Worm (Caenorhabditis elegans) whole organism, L3 larva: ENCODE data around the gene tbb-2.

Experiments
- R02D3.7 ChIP-seq: fragments of 150-350 bp; optimal IDR thresholded peaks from 2 replicates; lab custom pipeline; 2014; ENCODE audit warnings: missing biosample characterization, missing genetic modification characterization
- ZK546.5 ChIP-seq: sonication (generic microtip); optimal IDR thresholded peaks from 2 replicates; lab custom pipeline; 2017; ENCODE audit warnings: missing biosample characterization, missing genetic modification characterization
- aly-2 ChIP-seq: fragments of 150-350 bp; optimal IDR thresholded peaks from 2 replicates; lab custom pipeline; 2014; ENCODE audit warnings: missing biosample characterization, missing genetic modification characterization
- ama-1 ChIP-seq: fragments of 150-350 bp; optimal IDR thresholded peaks from 2 replicates; lab custom pipeline; 2018
- ceh-28 ChIP-seq: fragments of 150-350 bp; optimal IDR thresholded peaks from 2 replicates; lab custom pipeline; 2014; ENCODE audit warnings: missing biosample characterization, missing genetic modification reagents, missing genetic modification characterization
- ceh-82 ChIP-seq: fragments of 150-350 bp; optimal IDR thresholded peaks from 2 replicates; lab custom pipeline; 2014; ENCODE audit warnings: missing biosample characterization, missing genetic modification characterization
- daf-12 ChIP-seq: fragments of 150-350 bp; optimal IDR thresholded peaks from 2 replicates; lab custom pipeline; 2014; ENCODE audit warnings: missing biosample characterization, missing genetic modification reagents, missing genetic modification characterization
- egl-27 ChIP-seq: sonication (generic microtip); optimal IDR thresholded peaks from 4 replicates; lab custom pipeline; 2017; ENCODE audit warnings: missing biosample characterization, missing genetic modification reagents, missing genetic modification characterization
- egl-5 ChIP-seq: fragments of 150-350 bp; optimal IDR thresholded peaks from 2 replicates; lab custom pipeline; 2017; ENCODE audit warnings: missing biosample characterization, missing genetic modification reagents, missing genetic modification characterization, inconsistent platforms
- elt-1 ChIP-seq: fragments of 150-350 bp; optimal IDR thresholded peaks from 2 replicates; lab custom pipeline; 2014; ENCODE audit warnings: missing biosample characterization, missing genetic modification characterization
- elt-2 ChIP-seq: sonication (generic microtip); optimal IDR thresholded peaks from 2 replicates; lab custom pipeline; 2016; ENCODE audit warnings: missing genetic modification reagents, mild to moderate bottlenecking, missing genetic modification characterization, missing compliant biosample characterization
- elt-3 ChIP-seq, 3 experiments: fragments of 150-350 bp in 1 of 3; sonication (generic microtip) in 2 of 3; optimal IDR thresholded peaks; 2 replicates in 2 of 3; 4 replicates in 1 of 3; lab custom pipeline; 2014 to 2017; ENCODE audit warnings: missing biosample characterization in 3 of 3, missing genetic modification characterization in 3 of 3
- eor-1 ChIP-seq, 2 experiments: fragments of 150-350 bp; optimal IDR thresholded peaks; 2 replicates each; lab custom pipeline; 2014 to 2018; ENCODE audit warnings: missing biosample characterization in 2 of 2, missing genetic modification characterization in 2 of 2
- fkh-10 ChIP-seq: sonication (generic microtip); optimal IDR thresholded peaks from 2 replicates; lab custom pipeline; 2017; ENCODE audit warnings: missing biosample characterization, missing genetic modification reagents, missing genetic modification characterization
- fkh-2 ChIP-seq: fragments of 150-350 bp; optimal IDR thresholded peaks from 2 replicates; lab custom pipeline; 2014; ENCODE audit warnings: missing biosample characterization, missing genetic modification reagents, missing genetic modification characterization
- fos-1 ChIP-seq: fragments of 150-350 bp; optimal IDR thresholded peaks from 2 replicates; lab custom pipeline; 2014; ENCODE audit warnings: missing biosample characterization, missing genetic modification characterization
- hmg-11 ChIP-seq: sonication (generic microtip); optimal IDR thresholded peaks from 2 replicates; lab custom pipeline; 2016; ENCODE audit warnings: missing genetic modification characterization, missing compliant biosample characterization
- jun-1 ChIP-seq: fragments of 150-350 bp; optimal IDR thresholded peaks from 2 replicates; lab custom pipeline; 2014; ENCODE audit warnings: missing biosample characterization, missing genetic modification reagents, missing genetic modification characterization
- lin-15B ChIP-seq: fragments of 150-350 bp; optimal IDR thresholded peaks from 2 replicates; lab custom pipeline; 2014; ENCODE audit warnings: missing biosample characterization, missing genetic modification characterization
- lin-39 ChIP-seq: fragments of 150-350 bp; optimal IDR thresholded peaks from 2 replicates; lab custom pipeline; 2018; ENCODE audit warnings: missing biosample characterization, missing genetic modification reagents, missing genetic modification characterization
- lsy-12 ChIP-seq: sonication (generic microtip); optimal IDR thresholded peaks from 2 replicates; lab custom pipeline; 2016; ENCODE audit warnings: mild to moderate bottlenecking, missing genetic modification characterization, missing compliant biosample characterization
- mdl-1 ChIP-seq: fragments of 150-350 bp; optimal IDR thresholded peaks from 2 replicates; lab custom pipeline; 2014; ENCODE audit warnings: missing biosample characterization, missing genetic modification characterization
- nfya-1 ChIP-seq: sonication (generic microtip); optimal IDR thresholded peaks from 2 replicates; lab custom pipeline; 2017; ENCODE audit warnings: missing genetic modification characterization, mild to moderate bottlenecking, missing compliant biosample characterization, antibody characterized with exemption, moderate library complexity; ENCODE audit not compliant: insufficient read depth
- nhr-11 ChIP-seq: fragments of 150-350 bp; optimal IDR thresholded peaks from 2 replicates; lab custom pipeline; 2014; ENCODE audit warnings: missing biosample characterization, missing genetic modification characterization
- nhr-12 ChIP-seq: fragments of 150-350 bp; optimal IDR thresholded peaks from 2 replicates; lab custom pipeline; 2014; ENCODE audit warnings: missing biosample characterization, missing genetic modification characterization
- nhr-23 ChIP-seq: fragments of 150-350 bp; optimal IDR thresholded peaks from 2 replicates; lab custom pipeline; 2014; ENCODE audit warnings: missing biosample characterization, missing genetic modification reagents, missing genetic modification characterization
- nhr-237 ChIP-seq: fragments of 150-350 bp; optimal IDR thresholded peaks from 2 replicates; lab custom pipeline; 2014; ENCODE audit warnings: missing biosample characterization, missing genetic modification characterization
- nhr-25 ChIP-seq: sonication (generic microtip); optimal IDR thresholded peaks from 2 replicates; lab custom pipeline; 2017; ENCODE audit warnings: missing biosample characterization, missing genetic modification characterization
- nhr-28 ChIP-seq: fragments of 150-350 bp; optimal IDR thresholded peaks from 2 replicates; lab custom pipeline; 2014; ENCODE audit warnings: missing biosample characterization, missing genetic modification characterization
- nhr-76 ChIP-seq: fragments of 150-350 bp; sonication (generic microtip); optimal IDR thresholded peaks from 5 replicates; lab custom pipeline; 2014; ENCODE audit warnings: missing biosample characterization, missing genetic modification characterization
- nhr-77 ChIP-seq: fragments of 150-350 bp; optimal IDR thresholded peaks from 2 replicates; lab custom pipeline; 2014; ENCODE audit warnings: missing biosample characterization, missing genetic modification characterization
- pha-4 ChIP-seq: fragments of 150-350 bp; optimal IDR thresholded peaks from 2 replicates; lab custom pipeline; 2014; ENCODE audit warnings: missing biosample characterization, missing genetic modification reagents, missing genetic modification characterization
- pqm-1 ChIP-seq: fragments of 150-350 bp; optimal IDR thresholded peaks from 2 replicates; lab custom pipeline; 2017; ENCODE audit warnings: missing biosample characterization, missing genetic modification characterization, inconsistent platforms
- sea-2 ChIP-seq: fragments of 150-350 bp; sonication (generic microtip); optimal IDR thresholded peaks from 4 replicates; lab custom pipeline; 2014; ENCODE audit warnings: missing biosample characterization, missing genetic modification reagents, missing genetic modification characterization
- skn-1 ChIP-seq: fragments of 150-350 bp; optimal IDR thresholded peaks from 2 replicates; lab custom pipeline; 2014; ENCODE audit warnings: missing biosample characterization, missing genetic modification characterization
- snpc-4 ChIP-seq: fragments of 150-350 bp; optimal IDR thresholded peaks from 2 replicates; lab custom pipeline; 2014; ENCODE audit warnings: missing biosample characterization, missing genetic modification characterization
- tbx-2 ChIP-seq: sonication (generic microtip); optimal IDR thresholded peaks from 2 replicates; lab custom pipeline; 2016; ENCODE audit warnings: mild to moderate bottlenecking, missing genetic modification characterization, missing compliant biosample characterization
- unc-39 ChIP-seq: sonication (generic microtip); optimal IDR thresholded peaks from 4 replicates; lab custom pipeline; 2017; ENCODE audit warnings: missing biosample characterization, missing genetic modification characterization
- unc-62 ChIP-seq: fragments of 150-350 bp; sonication (generic microtip); optimal IDR thresholded peaks from 4 replicates; lab custom pipeline; 2014; ENCODE audit warnings: missing biosample characterization, missing genetic modification reagents, missing genetic modification characterization
- zag-1 ChIP-seq: fragments of 150-350 bp; optimal IDR thresholded peaks from 2 replicates; lab custom pipeline; 2014; ENCODE audit warnings: missing biosample characterization, missing genetic modification characterization
- ztf-4 ChIP-seq: fragments of 150-350 bp; optimal IDR thresholded peaks from 2 replicates; lab custom pipeline; 2014; ENCODE audit warnings: missing biosample characterization, missing genetic modification characterization

tbb-2 gene

ce11 chrIII:4018591-4019580 lies 1.5 kb upstream of the tbb-2 start:
- TF ChIP-seq pqm-1 (tag; lab: Kevin White, UChicago), result peak; percentile 57
- no peak for TF ChIP-seq tbx-2 (tag; lab: Kevin White, UChicago)
- no peak for TF ChIP-seq aly-2 (tag; lab: Kevin White, UChicago)
- no peak for TF ChIP-seq ZK546.5 (tag; lab: Kevin White, UChicago)
- no peak for TF ChIP-seq fkh-2
- TF ChIP-seq elt-2, result peak; percentile 80
- TF ChIP-seq pha-4 (tag; lab: Kevin White, UChicago), result peak; percentile 17
- TF ChIP-seq unc-39 (tag; lab: Kevin White, UChicago), result no peak
- peak; percentile 31 for TF ChIP-seq nhr-25 (tag; lab: Kevin White, UChicago)
- no peak for TF ChIP-seq elt-3 (tag; optimal IDR thresholded peaks at IDR 0.05; lab: Kevin White, UChicago)
- TF ChIP-seq nhr-23 (tag; lab: Kevin White, UChicago), result peak; percentile 6
- TF ChIP-seq lsy-12 (tag; lab: Kevin White, UChicago), result no peak
- no peak for TF ChIP-seq nhr-77 (tag; lab: Kevin White, UChicago)
- no peak for TF ChIP-seq mdl-1 (tag; lab: Kevin White, UChicago)
- peak; percentile 42 for TF ChIP-seq snpc-4 (tag; lab: Kevin White, UChicago)
- TF ChIP-seq fos-1 (tag; lab: Kevin White, UChicago), result no peak
- TF ChIP-seq lin-39, result peak; percentile 81
- TF ChIP-seq nfya-1 (tag; lab: Kevin White, UChicago), result peak; percentile 63
- TF ChIP-seq egl-27 (tag; lab: Kevin White, UChicago), result no peak
- no peak for TF ChIP-seq nhr-11 (tag; lab: Kevin White, UChicago)
- no peak for TF ChIP-seq lin-15B (tag; lab: Kevin White, UChicago)
- TF ChIP-seq nhr-237 (tag; lab: Kevin White, UChicago), result no peak
- no peak for TF ChIP-seq jun-1 (tag; lab: Kevin White, UChicago)
- TF ChIP-seq ztf-4, result no peak

ce11 chrIII:4018095-4018498 lies 670 bp upstream of the tbb-2 start:
- TF ChIP-seq tbx-2 (tag; lab: Kevin White, UChicago), result peak; percentile 2
- TF ChIP-seq skn-1, result no peak
- peak; percentile 70 for TF ChIP-seq ama-1 (lab: Kevin White, UChicago)
- peak; percentile 63 for TF ChIP-seq sea-2 (GFP tag; lab: Kevin White, UChicago)
- TF ChIP-seq egl-5 (tag; lab: Kevin White, UChicago), result no peak
- TF ChIP-seq ceh-28 (tag; lab: Kevin White, UChicago), result peak; percentile 68
- no peak for TF ChIP-seq eor-1 (tag; optimal IDR thresholded peaks at IDR 0.05; lab: Kevin White, UChicago)
- no peak for TF ChIP-seq ZK546.5 (tag; lab: Kevin White, UChicago)
- peak in 1 of 3 experiments; percentile 59 for TF ChIP-seq elt-3 (tag; optimal IDR thresholded peaks at IDR 0.05; lab: Kevin White, UChicago)
- no peak for TF ChIP-seq daf-12 (tag; lab: Kevin White, UChicago)
- TF ChIP-seq unc-39 (tag; lab: Kevin White, UChicago), result no peak
- no peak for TF ChIP-seq ceh-82 (tag; lab: Kevin White, UChicago)
- peak; percentile 85 for TF ChIP-seq nfya-1 (tag; lab: Kevin White, UChicago)
- no peak for TF ChIP-seq zag-1 (tag; lab: Kevin White, UChicago)
- no peak for TF ChIP-seq jun-1 (tag; lab: Kevin White, UChicago)
- TF ChIP-seq lin-15B (tag; lab: Kevin White, UChicago), result peak; percentile 47
- TF ChIP-seq fkh-10, result peak; percentile 63
- no peak for TF ChIP-seq nhr-28
- TF ChIP-seq pqm-1 (tag; lab: Kevin White, UChicago), result no peak
- peak; percentile 94 for TF ChIP-seq lin-39
- TF ChIP-seq nhr-11 (tag; lab: Kevin White, UChicago), result peak; percentile 66
- peak; percentile 49 for TF ChIP-seq snpc-4 (tag; lab: Kevin White, UChicago)
- no peak for TF ChIP-seq nhr-237 (tag; lab: Kevin White, UChicago)
- TF ChIP-seq nhr-77 (tag; lab: Kevin White, UChicago), result no peak
- peak; percentile 22 for TF ChIP-seq nhr-23 (tag; lab: Kevin White, UChicago)
- TF ChIP-seq elt-1 (tag; lab: Kevin White, UChicago), result no peak
- TF ChIP-seq ztf-4, result no peak
- TF ChIP-seq unc-62 (GFP tag; lab: Kevin White, UChicago), result peak; percentile 7
- peak; percentile 67 for TF ChIP-seq hmg-11 (tag; lab: Kevin White, UChicago)
- TF ChIP-seq R02D3.7 (tag; lab: Kevin White, UChicago), result peak; percentile 25
- TF ChIP-seq nhr-12 (tag; lab: Kevin White, UChicago), result no peak
- no peak for TF ChIP-seq nhr-25 (tag; lab: Kevin White, UChicago)
- TF ChIP-seq nhr-76, result no peak
